Worm (Caenorhabditis elegans): ENCODE data around the gene egl-20.

egl-20 gene

ce11 chrIV:9797304-9798003 lies 17.9 kb downstream of the egl-20 start, which contains the start of gene T13F2.2 (continued):
- TF ChIP-seq mes-2 (tag; optimal IDR thresholded peaks at IDR 0.05; ENCODE audit: poor library complexity, severe bottlenecking) (peak; percentile 73), hlh-11 (tag; optimal IDR thresholded peaks at IDR 0.05) (peak; percentile 59), dmd-6 (GFP tag; IDR thresholded peaks at IDR 0.05) (peak; percentile 70; the same call in 1 of the 2 replicates)

ce11 chrIV:9796494-9796893 lies 18.8 kb downstream of the egl-20 start, which contains the start of gene pis-1:
TSS of gene pis-1 (minus strand) at chrIV:9796594.
- TF ChIP-seq nhr-11 (tag; optimal IDR thresholded peaks at IDR 0.05): no peak
- no peak for TF ChIP-seq nhr-77 (tag; optimal IDR thresholded peaks at IDR 0.05)
- TF ChIP-seq ama-1 (optimal IDR thresholded peaks at IDR 0.05): no peak
- no peak for TF ChIP-seq nhr-102 (tag; optimal IDR thresholded peaks at IDR 0.05)
- TF ChIP-seq madf-9 (GFP tag; conservative IDR thresholded peaks at IDR 0.05): no peak
- TF ChIP-seq sdz-12 (GFP tag; optimal IDR thresholded peaks at IDR 0.05): no peak
- TF ChIP-seq rbr-2 (tag; optimal IDR thresholded peaks at IDR 0.05): no peak
- no peak for TF ChIP-seq lin-1 (GFP tag; IDR thresholded peaks at IDR 0.05)
- no peak for TF ChIP-seq duxl-1 (tag; optimal IDR thresholded peaks at IDR 0.05; ENCODE audit: poor library complexity)
- no peak for TF ChIP-seq nhr-25 (tag; optimal IDR thresholded peaks at IDR 0.05; ENCODE audit: borderline replicate concordance, insufficient read depth)
- TF ChIP-seq lir-3 (tag; optimal IDR thresholded peaks at IDR 0.05): no peak
- TF ChIP-seq daf-16 (GFP tag; optimal IDR thresholded peaks at IDR 0.05): no peak
- TF ChIP-seq daf-16 (tag; optimal IDR thresholded peaks at IDR 0.05): no peak
- TF ChIP-seq hif-1 (tag; optimal IDR thresholded peaks at IDR 0.05): no peak
- no peak for TF ChIP-seq pha-4 (GFP tag; IDR thresholded peaks at IDR 0.05)
- no peak for TF ChIP-seq pha-4 (tag; optimal IDR thresholded peaks at IDR 0.05)
- TF ChIP-seq T26A8.4 (GFP tag; IDR thresholded peaks at IDR 0.05): no peak
- TF ChIP-seq R02D3.7 (tag; optimal IDR thresholded peaks at IDR 0.05): no peak
- no peak for TF ChIP-seq nhr-10 (tag; optimal IDR thresholded peaks at IDR 0.05)
- no peak for TF ChIP-seq jun-1 (tag; optimal IDR thresholded peaks at IDR 0.05)
- no peak for TF ChIP-seq zip-11 (GFP tag; IDR thresholded peaks at IDR 0.05)
- TF ChIP-seq unc-130 (GFP tag; optimal IDR thresholded peaks at IDR 0.05): no peak

- TF ChIP-seq daf-8 (GFP tag; IDR thresholded peaks at IDR 0.05) (no peak), set-16 (GFP tag; IDR thresholded peaks at IDR 0.05) (peak; percentile 65), aha-1 (tag) (peak; percentile 52)
These were observed 20.1 kb downstream of the egl-20 start for ce11 chrIV:9795250-9795649.

ce11 chrIV:9790708-9791107 lies 24.6 kb downstream of the egl-20 start:
- no peak for TF ChIP-seq nhr-6 (tag; optimal IDR thresholded peaks at IDR 0.05)
- TF ChIP-seq unc-62 (GFP tag; optimal IDR thresholded peaks at IDR 0.05 in 1 of 2): peak in 1 of 2 experiments; percentile 91
- no peak for TF ChIP-seq unc-62 (tag; optimal IDR thresholded peaks at IDR 0.05)
- no peak for TF ChIP-seq jun-1 (tag; optimal IDR thresholded peaks at IDR 0.05)
- peak; percentile 50 for TF ChIP-seq nhr-28 (tag; optimal IDR thresholded peaks at IDR 0.05)
- no peak for TF ChIP-seq R02D3.7 (tag; optimal IDR thresholded peaks at IDR 0.05)

- TF ChIP-seq lsy-2 (tag; optimal IDR thresholded peaks at IDR 0.05) (no peak), R02D3.7 (tag; optimal IDR thresholded peaks at IDR 0.05) (no peak), T26A8.4 (GFP tag; IDR thresholded peaks at IDR 0.05) (no peak), nhr-10 (tag; optimal IDR thresholded peaks at IDR 0.05) (no peak), unc-62 (GFP tag; optimal IDR thresholded peaks at IDR 0.05 in 1 of 2) (no peak), unc-62 (tag; optimal IDR thresholded peaks at IDR 0.05) (no peak), lin-29 (GFP tag; IDR thresholded peaks at IDR 0.05) (no peak), fos-1 (tag; optimal IDR thresholded peaks at IDR 0.05) (no peak), zip-2 (tag; optimal IDR thresholded peaks at IDR 0.05) (no peak), attf-4 (tag; optimal IDR thresholded peaks at IDR 0.05) (no peak), ztf-11 (tag; optimal IDR thresholded peaks at IDR 0.05) (no peak), fkh-10 (GFP tag; optimal IDR thresholded peaks at IDR 0.05) (no peak), jun-1 (tag; optimal IDR thresholded peaks at IDR 0.05) (no peak), ceh-44 (GFP tag; IDR thresholded peaks at IDR 0.05) (no peak), ZK337.2 (GFP tag; IDR thresholded peaks at IDR 0.05) (no peak), Y75B8A.6 (GFP tag; IDR thresholded peaks at IDR 0.05) (no peak), hlh-11 (tag; optimal IDR thresholded peaks at IDR 0.05) (no peak), nhr-102 (tag; optimal IDR thresholded peaks at IDR 0.05) (no peak)
These were observed 25.8 kb downstream of the egl-20 start, which contains the start of gene T13F2.4 for ce11 chrIV:9789496-9789895. TSS of gene T13F2.4 (plus strand) at chrIV:9789796.

Data from whole organism, L4 larva.